Worm (Caenorhabditis elegans): ENCODE measurements around the gene nhr-181.
"Not testable (repeated sequence)": the region's sequence is repeated elsewhere in the genome, so short reads cannot be mapped to it uniquely, and the experiment has no call there.

DNA sequence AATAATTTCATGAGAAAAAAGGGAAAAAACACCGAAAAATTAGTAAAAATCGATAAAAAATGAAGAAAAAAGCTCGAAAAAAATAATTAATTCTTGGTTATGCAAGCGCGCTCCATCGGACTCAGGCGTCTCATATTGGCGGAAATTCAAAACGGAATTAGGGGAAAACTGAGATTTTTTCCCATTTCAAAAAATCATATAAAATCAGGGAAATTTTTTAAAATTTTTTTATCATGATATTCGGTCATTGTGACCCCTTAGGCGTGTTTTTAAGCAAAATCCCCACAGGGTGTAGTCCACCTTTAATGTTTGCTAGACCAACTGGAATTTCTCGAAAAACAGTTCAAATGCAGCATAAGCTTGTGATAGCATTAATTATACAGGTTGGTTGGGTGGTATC is 27.0 kb upstream of the nhr-181 start:
- TF ChIP-seq K11D2.4 (GFP tag; IDR thresholded peaks at IDR 0.05); T26A5.8 (tag; optimal IDR thresholded peaks at IDR 0.05); ztf-3 (GFP tag; optimal IDR thresholded peaks at IDR 0.05); lin-35 (GFP tag; optimal IDR thresholded peaks at IDR 0.05); dpl-1 (GFP tag; optimal IDR thresholded peaks at IDR 0.05); C06A6.2 (GFP tag; conservative IDR thresholded peaks at IDR 0.05); nfya-1 (tag; optimal IDR thresholded peaks at IDR 0.05; ENCODE audit: borderline replicate concordance, insufficient read depth): not testable (repeated sequence)

All from whole organism, young adult.